Fruit fly (Drosophila melanogaster): ENCODE measurements around the gene Tasp1.

Gene Tasp1

dm6 chr3L:16113607-16114337 is 26.4 kb upstream of the Tasp1 start (continued):
- TF ChIP-seq CG11762 (GFP tag; optimal IDR thresholded peaks at IDR 0.05; ENCODE audit: insufficient read depth) (no peak), CG6276 (GFP tag; optimal IDR thresholded peaks at IDR 0.05) (no peak), Sox102F (GFP tag; optimal IDR thresholded peaks at IDR 0.05) (peak; percentile 83), CG32006 (GFP tag; optimal IDR thresholded peaks at IDR 0.05) (no peak), CG1621 (tag; optimal IDR thresholded peaks at IDR 0.05) (no peak), salr (GFP tag; optimal IDR thresholded peaks at IDR 0.05) (no peak), eg (GFP tag; IDR thresholded peaks at IDR 0.05) (peak; percentile 90; the same call in 2 of the 3 replicates), CG6808 (GFP tag; optimal IDR thresholded peaks at IDR 0.05) (no peak), CG7368 (GFP tag; optimal IDR thresholded peaks at IDR 0.05) (peak; percentile 85), fd85E (GFP tag; optimal IDR thresholded peaks at IDR 0.05) (no peak), acj6 (GFP tag; optimal IDR thresholded peaks at IDR 0.05) (no peak), vri (GFP tag; optimal IDR thresholded peaks at IDR 0.05) (no peak), Eip75B (GFP tag; optimal IDR thresholded peaks at IDR 0.05) (no peak), lz (GFP tag; optimal IDR thresholded peaks at IDR 0.05) (peak; percentile 90), Hr4 (GFP tag; optimal IDR thresholded peaks at IDR 0.05) (peak; percentile 88), Eip78C (GFP tag) (peak; percentile 97), Sox14 (GFP tag; optimal IDR thresholded peaks at IDR 0.05) (peak; percentile 92), CG3032 (tag; optimal IDR thresholded peaks at IDR 0.05) (peak; percentile 80), CG6163 (GFP tag; IDR thresholded peaks at IDR 0.05) (no peak; the same call in 1 of the 3 replicates), achi (GFP tag; optimal IDR thresholded peaks at IDR 0.05) (no peak), fd59A (GFP tag; optimal IDR thresholded peaks at IDR 0.05) (no peak), fkh (GFP tag; optimal IDR thresholded peaks at IDR 0.05) (no peak), Gug (GFP tag; IDR thresholded peaks at IDR 0.05) (peak; percentile 77), dsx (GFP tag; optimal IDR thresholded peaks at IDR 0.05; ENCODE audit: poor library complexity, severe bottlenecking) (peak; percentile 73), CG8632 (GFP tag; optimal IDR thresholded peaks at IDR 0.05) (peak; percentile 80), CG6854 (GFP tag; optimal IDR thresholded peaks at IDR 0.05) (peak; percentile 65), CG3919 (GFP tag; optimal IDR thresholded peaks at IDR 0.05) (peak; percentile 86), Hr39 (GFP tag; optimal IDR thresholded peaks at IDR 0.05) (no peak), Lpt (GFP tag; optimal IDR thresholded peaks at IDR 0.05) (no peak), Eip93F (GFP tag; optimal IDR thresholded peaks at IDR 0.05) (peak; percentile 92)

- TF ChIP-seq CG8119 (GFP tag; IDR thresholded peaks at IDR 0.05): peak; percentile 89; the same call in 1 of the 3 replicates
- TF ChIP-seq CG6854 (GFP tag; optimal IDR thresholded peaks at IDR 0.05): no peak
- TF ChIP-seq Sox14 (GFP tag; optimal IDR thresholded peaks at IDR 0.05): no peak
- no peak for TF ChIP-seq CG8632 (GFP tag; optimal IDR thresholded peaks at IDR 0.05)
- no peak for TF ChIP-seq CG6276 (GFP tag; optimal IDR thresholded peaks at IDR 0.05)
- TF ChIP-seq CG3919 (GFP tag; optimal IDR thresholded peaks at IDR 0.05): no peak
- no peak for TF ChIP-seq CG10631 (GFP tag; optimal IDR thresholded peaks at IDR 0.05)
These were observed 25.8 kb upstream of the Tasp1 start, which contains the start of gene Taf4 for dm6 chr3L:16113003-16113606. Taf4 (plus strand) TSS chr3L:16113212.

- TF ChIP-seq fd59A (GFP tag; optimal IDR thresholded peaks at IDR 0.05) (no peak), Gug (GFP tag; IDR thresholded peaks at IDR 0.05) (no peak), cyc (GFP tag; optimal IDR thresholded peaks at IDR 0.05) (no peak), Eip93F (GFP tag; optimal IDR thresholded peaks at IDR 0.05) (no peak), CG32006 (GFP tag; optimal IDR thresholded peaks at IDR 0.05) (no peak), Eip78C (GFP tag) (peak; percentile 66), Blimp-1 (GFP tag; optimal IDR thresholded peaks at IDR 0.05) (no peak)
These were observed 24.9 kb upstream of the Tasp1 start, which contains the start of gene Zn72D for dm6 chr3L:16112069-16112820. Zn72D (minus strand) TSS chr3L:16112626.
